Fruit fly (Drosophila melanogaster): ENCODE measurements around the gene CG14881.

DNA sequence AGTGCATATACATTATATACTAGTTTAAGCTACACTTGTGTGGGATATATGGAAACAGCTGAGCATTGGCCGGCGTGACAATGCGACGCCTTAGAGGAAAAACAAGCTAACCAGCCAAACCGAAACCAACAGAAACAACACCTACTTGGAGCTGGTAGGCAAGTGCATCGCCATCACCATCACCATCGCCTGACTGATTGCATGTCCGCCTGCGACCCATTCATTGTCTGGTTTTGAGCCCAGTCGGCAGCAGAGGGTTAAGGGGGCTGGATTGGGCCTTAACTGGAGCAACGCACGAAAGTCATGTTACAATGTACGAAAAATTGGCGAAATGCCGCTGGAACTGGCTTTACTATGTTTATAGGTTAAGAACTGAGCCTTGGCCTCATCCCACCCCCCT, 47.7 kb upstream of the CG14881 start:
- TF ChIP-seq Hr78 (GFP tag; optimal IDR thresholded peaks at IDR 0.05) (no peak), usp (GFP tag; optimal IDR thresholded peaks at IDR 0.05) (no peak), psq (GFP tag; optimal IDR thresholded peaks at IDR 0.05) (no peak)

All from whole organism, wandering third instar larva.